Fruit fly (Drosophila melanogaster) whole organism, prepupa: ENCODE measurements around the gene CG8135.
A peak's percentile ranks its signal among the peaks of the same experiment; 100 is the strongest.

ENCODE experiments used
- Blimp-1 ChIP-seq: fragments of 200-800 bp; sonication (Bioruptor generic); optimal IDR thresholded peaks from 3 replicates; lab custom pipeline; 2017; ENCODE audit warnings: missing biosample characterization, missing genetic modification characterization, mild to moderate bottlenecking, moderate library complexity, missing genetic modification reagents
- CG10631 ChIP-seq: fragments of 200-800 bp; sonication (Bioruptor generic); optimal IDR thresholded peaks from 2 replicates; lab custom pipeline; 2016; ENCODE audit warnings: missing biosample characterization, missing genetic modification characterization
- CG10669 ChIP-seq: fragments of 200-800 bp; sonication (Bioruptor generic); optimal IDR thresholded peaks from 3 replicates; lab custom pipeline; 2018; ENCODE audit warnings: missing biosample characterization, mild to moderate bottlenecking, missing genetic modification characterization, moderate library complexity
- CG11294 ChIP-seq: fragments of 200-800 bp; sonication (Bioruptor generic); IDR thresholded peaks from 2 replicates; pipeline ENCODE4 v1.3.6; 2022; ENCODE audit warnings: missing biosample characterization, missing genetic modification characterization
- CG11762 ChIP-seq: fragments of 200-800 bp; sonication (Bioruptor generic); optimal IDR thresholded peaks from 3 replicates; lab custom pipeline; 2016; ENCODE audit warnings: missing biosample characterization, missing genetic modification characterization; ENCODE audit not compliant: insufficient read depth
- CG11902 ChIP-seq: fragments of 200-800 bp; sonication (Bioruptor generic); optimal IDR thresholded peaks from 3 replicates; lab custom pipeline; 2016; ENCODE audit warnings: missing biosample characterization, missing genetic modification characterization
- CG16779 ChIP-seq: fragments of 200-800 bp; sonication (Bioruptor generic); optimal IDR thresholded peaks from 3 replicates; lab custom pipeline; 2017; ENCODE audit warnings: missing biosample characterization, mild to moderate bottlenecking, missing genetic modification characterization
- CG3032 ChIP-seq: fragments of 200-800 bp; optimal IDR thresholded peaks from 2 replicates; lab custom pipeline; 2019; ENCODE audit warnings: missing biosample characterization, mild to moderate bottlenecking, missing genetic modification characterization, moderate library complexity
- CG31627 ChIP-seq: fragments of 200-800 bp; sonication (Bioruptor generic); optimal IDR thresholded peaks from 3 replicates; lab custom pipeline; 2016; ENCODE audit warnings: missing biosample characterization, missing genetic modification characterization
- CG34406 ChIP-seq: fragments of 200-800 bp; sonication (Bioruptor generic); optimal IDR thresholded peaks from 3 replicates; lab custom pipeline; 2016; ENCODE audit warnings: missing biosample characterization, missing genetic modification characterization
- CG3919 ChIP-seq: fragments of 200-800 bp; sonication (Bioruptor generic); optimal IDR thresholded peaks from 3 replicates; lab custom pipeline; 2016; ENCODE audit warnings: missing biosample characterization, missing genetic modification characterization
- CG4318 ChIP-seq: fragments of 200-800 bp; sonication (Bioruptor generic); optimal IDR thresholded peaks from 3 replicates; lab custom pipeline; 2017; ENCODE audit warnings: missing biosample characterization, mild to moderate bottlenecking, missing genetic modification characterization
- CG6163 ChIP-seq: fragments of 200-800 bp; sonication (Bioruptor generic); IDR thresholded peaks from 3 replicates; pipeline ENCODE4 v1.3.6; 2022; ENCODE audit warnings: missing biosample characterization, missing genetic modification characterization
- CG6854 ChIP-seq: fragments of 200-800 bp; sonication (Bioruptor generic); optimal IDR thresholded peaks from 2 replicates; lab custom pipeline; 2017; ENCODE audit warnings: missing biosample characterization, mild to moderate bottlenecking, missing genetic modification characterization
- CG7368 ChIP-seq: fragments of 200-800 bp; sonication (Bioruptor generic); optimal IDR thresholded peaks from 3 replicates; lab custom pipeline; 2016; ENCODE audit warnings: missing biosample characterization, missing genetic modification characterization
- CG8119 ChIP-seq: fragments of 200-800 bp; sonication (Bioruptor generic); IDR thresholded peaks from 3 replicates; pipeline ENCODE4 v1.3.6; 2022; ENCODE audit warnings: missing biosample characterization, missing genetic modification characterization
- CG8319 ChIP-seq: fragments of 200-800 bp; sonication (Bioruptor generic); optimal IDR thresholded peaks from 3 replicates; lab custom pipeline; 2016; ENCODE audit warnings: missing biosample characterization, missing genetic modification characterization
- CG8632 ChIP-seq: fragments of 200-800 bp; sonication (Bioruptor generic); optimal IDR thresholded peaks from 3 replicates; lab custom pipeline; 2016; ENCODE audit warnings: missing biosample characterization, missing genetic modification characterization
- CG9139 ChIP-seq: fragments of 200-800 bp; sonication (Bioruptor generic); optimal IDR thresholded peaks from 3 replicates; lab custom pipeline; 2017; ENCODE audit warnings: missing biosample characterization, mild to moderate bottlenecking, missing genetic modification characterization
- Eip75B ChIP-seq: fragments of 200-800 bp; sonication (Bioruptor generic); optimal IDR thresholded peaks from 3 replicates; lab custom pipeline; 2016; ENCODE audit warnings: missing biosample characterization, missing genetic modification characterization
- Eip78C ChIP-seq: fragments of 200-800 bp; sonication (Bioruptor generic); peaks from one replicate; lab custom pipeline; 2016; ENCODE audit warnings: missing biosample characterization, missing genetic modification characterization
- Eip93F ChIP-seq: fragments of 200-800 bp; sonication (Bioruptor generic); optimal IDR thresholded peaks from 2 replicates; lab custom pipeline; 2016; ENCODE audit warnings: missing biosample characterization, mild to moderate bottlenecking, missing genetic modification characterization
- Ets21C ChIP-seq: fragments of 200-800 bp; sonication (Bioruptor generic); optimal IDR thresholded peaks from 3 replicates; lab custom pipeline; 2016; ENCODE audit warnings: missing biosample characterization, missing genetic modification characterization
- Ets96B ChIP-seq: fragments of 200-800 bp; optimal IDR thresholded peaks from 2 replicates; lab custom pipeline; 2019; ENCODE audit warnings: missing biosample characterization, mild to moderate bottlenecking, missing genetic modification characterization, moderate library complexity
- Gug ChIP-seq: fragments of 200-800 bp; sonication (Bioruptor generic); IDR thresholded peaks from 2 replicates; pipeline ENCODE4 v1.3.6; 2022; ENCODE audit warnings: missing biosample characterization, missing genetic modification characterization
- Hr38 ChIP-seq: sonication (Bioruptor generic); optimal IDR thresholded peaks from 2 replicates; lab custom pipeline; 2016; ENCODE audit warnings: missing biosample characterization, missing genetic modification characterization
- Hr39 ChIP-seq: fragments of 200-800 bp; sonication (Bioruptor generic); optimal IDR thresholded peaks from 2 replicates; lab custom pipeline; 2016; ENCODE audit warnings: missing biosample characterization, missing genetic modification characterization
- Hr4 ChIP-seq: fragments of 200-800 bp; sonication (Bioruptor generic); optimal IDR thresholded peaks from 3 replicates; lab custom pipeline; 2016; ENCODE audit warnings: missing biosample characterization, missing genetic modification characterization
- Lpt ChIP-seq: fragments of 200-800 bp; sonication (Bioruptor generic); optimal IDR thresholded peaks from 3 replicates; lab custom pipeline; 2016; ENCODE audit warnings: missing biosample characterization, missing genetic modification characterization
- OdsH ChIP-seq: fragments of 200-800 bp; sonication (Bioruptor generic); optimal IDR thresholded peaks from 3 replicates; lab custom pipeline; 2016; ENCODE audit warnings: missing biosample characterization, missing genetic modification characterization
- Smox ChIP-seq: fragments of 200-800 bp; sonication (Bioruptor generic); optimal IDR thresholded peaks from 3 replicates; lab custom pipeline; 2016; ENCODE audit warnings: missing biosample characterization, missing genetic modification characterization
- Sox102F ChIP-seq: fragments of 200-800 bp; sonication (Bioruptor generic); optimal IDR thresholded peaks from 2 replicates; lab custom pipeline; 2016; ENCODE audit warnings: missing biosample characterization, mild to moderate bottlenecking, missing genetic modification characterization
- Sox14 ChIP-seq: fragments of 200-800 bp; sonication (Bioruptor generic); optimal IDR thresholded peaks from 3 replicates; lab custom pipeline; 2016; ENCODE audit warnings: missing biosample characterization, missing genetic modification characterization
- Sox15 ChIP-seq: fragments of 200-800 bp; sonication (Bioruptor generic); optimal IDR thresholded peaks from 3 replicates; lab custom pipeline; 2016; ENCODE audit warnings: missing biosample characterization, missing genetic modification characterization
- acj6 ChIP-seq: fragments of 200-800 bp; sonication (Bioruptor generic); optimal IDR thresholded peaks from 3 replicates; lab custom pipeline; 2016; ENCODE audit warnings: missing biosample characterization, missing genetic modification characterization
- cyc ChIP-seq: fragments of 200-800 bp; sonication (Bioruptor generic); optimal IDR thresholded peaks from 3 replicates; lab custom pipeline; 2016; ENCODE audit warnings: missing biosample characterization, missing genetic modification characterization
- dac ChIP-seq: fragments of 200-800 bp; sonication (Bioruptor generic); optimal IDR thresholded peaks from 2 replicates; lab custom pipeline; 2017; ENCODE audit warnings: missing biosample characterization, mild to moderate bottlenecking, missing genetic modification characterization
- dsx ChIP-seq: fragments of 200-800 bp; optimal IDR thresholded peaks from 3 replicates; lab custom pipeline; 2019; ENCODE audit warnings: missing biosample characterization, mild to moderate bottlenecking, missing genetic modification characterization, moderate library complexity; ENCODE audit not compliant: poor library complexity, severe bottlenecking
- esn ChIP-seq: fragments of 200-800 bp; sonication (Bioruptor generic); optimal IDR thresholded peaks from 2 replicates; lab custom pipeline; 2016; ENCODE audit warnings: missing biosample characterization, mild to moderate bottlenecking, missing genetic modification characterization, moderate library complexity
- fd59A ChIP-seq: fragments of 200-800 bp; sonication (Bioruptor generic); optimal IDR thresholded peaks from 2 replicates; lab custom pipeline; 2017; ENCODE audit warnings: missing biosample characterization, mild to moderate bottlenecking, missing genetic modification characterization, missing genetic modification reagents
- fd85E ChIP-seq: fragments of 200-800 bp; sonication (Bioruptor generic); optimal IDR thresholded peaks from 3 replicates; lab custom pipeline; 2016; ENCODE audit warnings: missing biosample characterization, missing genetic modification characterization
- lz ChIP-seq: fragments of 200-800 bp; sonication (Bioruptor generic); optimal IDR thresholded peaks from 3 replicates; lab custom pipeline; 2016; ENCODE audit warnings: missing biosample characterization, missing genetic modification characterization
- net ChIP-seq: fragments of 200-800 bp; sonication (Bioruptor generic); optimal IDR thresholded peaks from 3 replicates; lab custom pipeline; 2016; ENCODE audit warnings: missing biosample characterization, missing genetic modification characterization
- salr ChIP-seq, 2 experiments: fragments of 200-800 bp; sonication (Bioruptor generic); optimal IDR thresholded peaks; 3 replicates each; lab custom pipeline; 2016 to 2018; ENCODE audit warnings: missing biosample characterization in 2 of 2, missing genetic modification characterization in 2 of 2, mild to moderate bottlenecking in 1 of 2
- spab ChIP-seq: fragments of 200-800 bp; sonication (Bioruptor generic); optimal IDR thresholded peaks from 2 replicates; lab custom pipeline; 2017; ENCODE audit warnings: missing biosample characterization, mild to moderate bottlenecking, missing genetic modification characterization, missing genetic modification reagents
- svp ChIP-seq: fragments of 200-800 bp; sonication (Bioruptor generic); peaks from one replicate; lab custom pipeline; 2016; ENCODE audit warnings: missing biosample characterization, missing genetic modification characterization
- topi ChIP-seq: fragments of 200-800 bp; sonication (Bioruptor generic); optimal IDR thresholded peaks from 3 replicates; lab custom pipeline; 2016; ENCODE audit warnings: missing biosample characterization, missing genetic modification characterization
- vri ChIP-seq: fragments of 200-800 bp; sonication (Bioruptor generic); optimal IDR thresholded peaks from 3 replicates; lab custom pipeline; 2016; ENCODE audit warnings: missing biosample characterization, mild to moderate bottlenecking, missing genetic modification characterization

CG8135 gene

DNA sequence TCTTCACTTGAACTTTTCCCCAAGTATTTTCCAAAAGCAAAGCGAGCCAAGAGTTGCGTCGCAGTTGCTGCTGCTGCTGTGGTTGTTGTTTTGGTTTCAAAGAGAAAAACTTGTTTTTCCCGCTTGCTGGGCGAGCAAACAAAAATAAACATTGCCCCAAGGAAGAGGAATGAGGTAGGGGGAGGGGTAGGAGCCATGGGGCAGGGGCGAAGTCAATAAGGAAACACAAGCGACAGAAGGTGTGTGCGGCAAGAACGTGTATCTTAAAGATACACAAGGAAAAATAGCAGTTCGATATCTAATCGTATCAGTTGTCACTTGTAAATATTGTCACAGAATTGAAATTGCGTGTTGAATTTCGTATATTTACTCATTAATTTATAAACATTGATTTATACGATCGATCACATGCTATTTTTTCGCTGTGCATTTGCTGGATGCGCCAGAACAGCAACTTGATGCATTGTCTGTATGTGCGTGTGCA is 10.6 kb upstream of the CG8135 start (continued):
- peak; percentile 95 for TF ChIP-seq Gug (GFP tag; lab: Robert Waterston, UW)
- peak; percentile 90 for TF ChIP-seq CG6854
- TF ChIP-seq Lpt (GFP tag; lab: Kevin White, UChicago), result peak; percentile 96
- TF ChIP-seq vri (GFP tag; lab: Kevin White, UChicago), result peak; percentile 89
- TF ChIP-seq Eip75B, result peak; percentile 94
- peak; percentile 91 for TF ChIP-seq Hr39 (GFP tag; lab: Kevin White, UChicago)
- peak; percentile 95 for TF ChIP-seq CG11762 (GFP tag; lab: Kevin White, UChicago)
- peak; percentile 84 for TF ChIP-seq dac (GFP tag; lab: Kevin White, UChicago)

DNA sequence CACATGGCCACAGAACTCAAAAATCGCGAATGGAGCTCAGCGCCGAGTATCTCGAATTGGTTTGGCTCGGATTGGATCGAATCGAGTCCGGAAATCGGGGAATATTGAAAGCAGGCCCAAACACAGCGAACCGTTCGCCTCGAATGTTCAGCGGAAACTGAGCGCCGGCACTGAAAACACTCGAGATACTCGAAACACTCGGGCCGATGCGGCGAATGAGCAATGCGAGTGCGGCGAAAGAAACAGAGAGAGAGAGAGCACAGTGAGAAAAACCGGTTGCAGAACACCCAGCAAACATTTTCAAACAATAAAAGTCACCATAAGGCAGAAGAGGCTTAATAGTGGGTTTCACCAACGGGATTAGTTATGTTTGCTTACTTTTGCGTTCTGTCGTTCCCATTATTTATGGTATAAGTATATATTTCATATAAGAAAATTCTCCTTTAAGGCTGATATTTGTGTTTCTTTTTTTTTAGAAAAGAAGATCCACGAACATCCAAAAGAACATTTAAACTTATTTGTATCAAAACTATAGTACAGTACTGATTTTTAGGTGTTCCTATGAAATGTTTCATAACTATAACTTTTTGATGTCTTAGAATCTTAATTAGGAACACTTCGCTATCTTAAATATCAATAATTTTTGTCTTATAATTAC is 9.7 kb upstream of the CG8135 start, which contains the start of gene FER:
FER (minus strand) TSS at position 162 of the 658 bp plus-strand sequence.
- TF ChIP-seq Hr39 (GFP tag; lab: Kevin White, UChicago) (no peak), CG6854 (peak; percentile 83), Eip75B (peak; percentile 5), Sox15 (GFP tag; lab: Kevin White, UChicago) (no peak), Eip93F (GFP tag; lab: Kevin White, UChicago) (no peak), CG6163 (GFP tag; lab: Robert Waterston, UW) (peak; percentile 71), CG8319 (GFP tag; lab: Kevin White, UChicago) (no peak), fd59A (GFP tag; lab: Kevin White, UChicago) (no peak), CG34406 (GFP tag; lab: Kevin White, UChicago) (no peak), CG11294 (no peak), OdsH (GFP tag; lab: Kevin White, UChicago) (no peak), cyc (peak; percentile 17), CG11762 (GFP tag; lab: Kevin White, UChicago) (no peak), CG9139 (GFP tag; lab: Kevin White, UChicago) (peak; percentile 58), CG3919 (peak; percentile 35), CG16779 (tag; lab: Kevin White, UChicago) (peak; percentile 34), CG8632 (GFP tag; lab: Kevin White, UChicago) (no peak), spab (GFP tag; lab: Kevin White, UChicago) (peak; percentile 16), CG10669 (GFP tag; lab: Kevin White, UChicago) (no peak), Ets96B (no peak), net (GFP tag; lab: Kevin White, UChicago) (no peak), CG31627 (GFP tag; lab: Kevin White, UChicago) (no peak), salr (GFP tag; optimal IDR thresholded peaks at IDR 0.05; lab: Kevin White, UChicago) (no peak), acj6 (GFP tag; lab: Kevin White, UChicago) (no peak), dsx (GFP tag; lab: Kevin White, UChicago) (peak; percentile 39), CG7368 (no peak), esn (GFP tag; lab: Kevin White, UChicago) (peak; percentile 17), vri (GFP tag; lab: Kevin White, UChicago) (peak; percentile 51), dac (GFP tag; lab: Kevin White, UChicago) (no peak), CG4318 (GFP tag; lab: Kevin White, UChicago) (no peak), Eip78C (GFP tag; lab: Kevin White, UChicago) (peak; percentile 67), Blimp-1 (GFP tag; lab: Kevin White, UChicago) (no peak), topi (peak; percentile 18), Hr4 (GFP tag; lab: Kevin White, UChicago) (peak; percentile 28), lz (GFP tag; lab: Kevin White, UChicago) (peak; percentile 6), Smox (GFP tag; lab: Kevin White, UChicago) (no peak), Sox102F (peak; percentile 13), CG3032 (tag; lab: Kevin White, UChicago) (peak; percentile 25), Ets21C (GFP tag; lab: Kevin White, UChicago) (no peak), CG8119 (GFP tag; lab: Robert Waterston, UW) (peak; percentile 35; the same call in 1 of the 3 replicates), Lpt (GFP tag; lab: Kevin White, UChicago) (no peak), svp (GFP tag; lab: Kevin White, UChicago) (peak; percentile 65), fd85E (GFP tag; lab: Kevin White, UChicago) (no peak), Gug (GFP tag; lab: Robert Waterston, UW) (no peak), CG10631 (GFP tag; lab: Kevin White, UChicago) (no peak), Sox14 (GFP tag; lab: Kevin White, UChicago) (no peak), CG11902 (GFP tag; lab: Kevin White, UChicago) (no peak), Hr38 (GFP tag; lab: Kevin White, UChicago) (no peak)
